Fruit fly (Drosophila melanogaster) whole organism, embryonic: ENCODE results near the gene CG3815.

Experiments used
- Adf1 ChIP-seq: fragments of 200-800 bp; sonication (Bioruptor generic); IDR thresholded peaks from 2 replicates; pipeline ENCODE4 v1.3.6; 2022; ENCODE audit warnings: missing biosample characterization, missing genetic modification characterization
- Atf3 ChIP-seq: fragments of 200-800 bp; sonication (Bioruptor generic); optimal IDR thresholded peaks from 3 replicates; lab custom pipeline; 2016; ENCODE audit warnings: missing biosample characterization, missing genetic modification characterization
- CG10366 ChIP-seq: fragments of 200-800 bp; sonication (Bioruptor generic); IDR thresholded peaks from 2 replicates; pipeline ENCODE4 v1.3.6; 2022; ENCODE audit warnings: missing biosample characterization, missing genetic modification characterization
- CG11093 ChIP-seq: fragments of 200-800 bp; sonication (Bioruptor generic); IDR thresholded peaks from 3 replicates; pipeline ENCODE4 v1.3.6; 2022; ENCODE audit warnings: missing biosample characterization, missing genetic modification characterization
- CG11504 ChIP-seq: fragments of 200-800 bp; sonication (Bioruptor generic); optimal IDR thresholded peaks from 3 replicates; lab custom pipeline; 2019; ENCODE audit warnings: missing biosample characterization, mild to moderate bottlenecking, missing genetic modification characterization, moderate library complexity
- CG12391 ChIP-seq: fragments of 200-800 bp; sonication (Bioruptor generic); optimal IDR thresholded peaks from 3 replicates; lab custom pipeline; 2018; ENCODE audit warnings: missing biosample characterization, mild to moderate bottlenecking, missing genetic modification characterization, moderate library complexity
- CG13296 ChIP-seq: fragments of 200-800 bp; sonication (Bioruptor generic); optimal IDR thresholded peaks from 3 replicates; lab custom pipeline; 2018; ENCODE audit warnings: missing biosample characterization, mild to moderate bottlenecking, missing genetic modification characterization
- CG13775 ChIP-seq: fragments of 200-800 bp; sonication (Bioruptor generic); optimal IDR thresholded peaks from 3 replicates; lab custom pipeline; 2017; ENCODE audit warnings: missing biosample characterization, mild to moderate bottlenecking, missing genetic modification characterization
- CG14014 ChIP-seq: fragments of 200-800 bp; sonication (Bioruptor generic); IDR thresholded peaks from 2 replicates; pipeline ENCODE4 v1.3.6; 2022; ENCODE audit warnings: missing biosample characterization, missing genetic modification characterization
- CG14860 ChIP-seq: fragments of 200-800 bp; sonication (Bioruptor generic); IDR thresholded peaks from 3 replicates; pipeline ENCODE4 v1.3.6; 2022; ENCODE audit warnings: missing biosample characterization, missing genetic modification characterization; ENCODE audit not compliant: partially characterized antibody
- CG16863 ChIP-seq: fragments of 200-800 bp; sonication (Bioruptor generic); optimal IDR thresholded peaks from 3 replicates; lab custom pipeline; 2016; ENCODE audit warnings: missing biosample characterization, missing genetic modification characterization
- CG17385 ChIP-seq: fragments of 200-800 bp; sonication (Bioruptor generic); optimal IDR thresholded peaks from 3 replicates; lab custom pipeline; 2018; ENCODE audit warnings: missing biosample characterization, mild to moderate bottlenecking, missing genetic modification characterization
- CG2712 ChIP-seq: fragments of 200-800 bp; optimal IDR thresholded peaks from 3 replicates; lab custom pipeline; 2019; ENCODE audit warnings: missing biosample characterization, mild to moderate bottlenecking, missing genetic modification characterization, moderate library complexity
- CG30020 ChIP-seq: fragments of 200-800 bp; optimal IDR thresholded peaks from 2 replicates; lab custom pipeline; 2019; ENCODE audit warnings: missing biosample characterization, mild to moderate bottlenecking, missing genetic modification characterization, moderate library complexity
- CG3726 ChIP-seq: fragments of 200-800 bp; sonication (Bioruptor generic); IDR thresholded peaks from 3 replicates; pipeline ENCODE4, ENCODE4 v1.3.6; 2022; ENCODE audit warnings: missing biosample characterization, missing genetic modification characterization
- CG6689 ChIP-seq: fragments of 200-800 bp; sonication (Bioruptor generic); IDR thresholded peaks from 2 replicates; pipeline ENCODE4 v1.3.6; 2022; ENCODE audit warnings: missing biosample characterization, missing genetic modification characterization
- CG6765 ChIP-seq: fragments of 200-800 bp; sonication (Bioruptor generic); optimal IDR thresholded peaks from 3 replicates; lab custom pipeline; 2017; ENCODE audit warnings: missing biosample characterization, mild to moderate bottlenecking, missing genetic modification characterization
- CG7271 ChIP-seq: fragments of 200-800 bp; sonication (Bioruptor generic); optimal IDR thresholded peaks from 2 replicates; lab custom pipeline; 2018; ENCODE audit warnings: missing biosample characterization, mild to moderate bottlenecking, missing genetic modification characterization, moderate library complexity
- CG8924 ChIP-seq: fragments of 200-800 bp; optimal IDR thresholded peaks from 3 replicates; lab custom pipeline; 2019; ENCODE audit warnings: missing biosample characterization, mild to moderate bottlenecking, missing genetic modification characterization, moderate library complexity
- CG9609 ChIP-seq: fragments of 200-800 bp; sonication (Bioruptor generic); optimal IDR thresholded peaks from 3 replicates; lab custom pipeline; 2016; ENCODE audit warnings: missing biosample characterization, missing genetic modification characterization
- CG9797 ChIP-seq: fragments of 200-800 bp; sonication (Bioruptor generic); optimal IDR thresholded peaks from 3 replicates; lab custom pipeline; 2018; ENCODE audit warnings: missing biosample characterization, mild to moderate bottlenecking, missing genetic modification characterization
- D ChIP-seq, 2 experiments: fragments of 200-800 bp in 1 of 2; fragments of >200 bp in 1 of 2; sonication (Bioruptor generic) in 1 of 2; optimal IDR thresholded peaks; 2 replicates in 1 of 2; 3 replicates in 1 of 2; lab custom pipeline; 2017; ENCODE audit warnings: mild to moderate bottlenecking in 1 of 2, missing biosample characterization in 1 of 2, missing genetic modification characterization in 1 of 2, missing genetic modification reagents in 1 of 2
- Dfd ChIP-seq, 2 experiments: fragments of >200 bp; optimal IDR thresholded peaks; 2 replicates each; lab custom pipeline; 2017; ENCODE audit warnings: missing biosample characterization in 2 of 2, missing genetic modification characterization in 2 of 2
- Dip2 ChIP-seq: fragments of 200-800 bp; sonication (Bioruptor generic); IDR thresholded peaks from 2 replicates; pipeline ENCODE4 v1.3.6; 2022; ENCODE audit warnings: missing biosample characterization, missing genetic modification characterization
- Dip3 ChIP-seq: fragments of 200-800 bp; sonication (Bioruptor generic); optimal IDR thresholded peaks from 3 replicates; lab custom pipeline; 2016; ENCODE audit warnings: missing biosample characterization, missing genetic modification characterization
- Drgx ChIP-seq: fragments of 200-800 bp; sonication (Bioruptor generic); IDR thresholded peaks from 2 replicates; pipeline ENCODE4 v1.3.6; 2022; ENCODE audit warnings: missing biosample characterization, missing genetic modification characterization
- Gug ChIP-seq: fragments of 200-800 bp; sonication (Bioruptor generic); IDR thresholded peaks from 4 replicates; pipeline ENCODE4 v1.3.6; 2022; ENCODE audit warnings: missing biosample characterization, missing genetic modification characterization
- HLH3B ChIP-seq: fragments of 200-800 bp; sonication (Bioruptor generic); IDR thresholded peaks from 2 replicates; pipeline ENCODE4 v1.3.6; 2022; ENCODE audit warnings: missing biosample characterization, missing genetic modification characterization
- Hr51 ChIP-seq, 2 experiments: fragments of 200-800 bp; sonication (Bioruptor generic); optimal IDR thresholded peaks; 2 replicates in 1 of 2; 3 replicates in 1 of 2; lab custom pipeline; 2016 to 2018; ENCODE audit warnings: missing biosample characterization in 2 of 2, missing genetic modification characterization in 2 of 2, mild to moderate bottlenecking in 1 of 2, moderate library complexity in 1 of 2
- MTF-1 ChIP-seq: fragments of 200-800 bp; sonication (Bioruptor generic); optimal IDR thresholded peaks from 2 replicates; lab custom pipeline; 2018; ENCODE audit warnings: missing biosample characterization, mild to moderate bottlenecking, missing genetic modification characterization, borderline replicate concordance
- Meics ChIP-seq: fragments of 200-800 bp; sonication (Bioruptor generic); optimal IDR thresholded peaks from 2 replicates; lab custom pipeline; 2017; ENCODE audit warnings: missing biosample characterization, mild to moderate bottlenecking, missing genetic modification characterization
- Oli ChIP-seq: fragments of 200-800 bp; sonication (Bioruptor generic); optimal IDR thresholded peaks from 2 replicates; lab custom pipeline; 2018; ENCODE audit warnings: missing biosample characterization, mild to moderate bottlenecking, missing genetic modification characterization, moderate library complexity
- Optix ChIP-seq: fragments of 200-800 bp; sonication (Bioruptor generic); IDR thresholded peaks from 3 replicates; pipeline ENCODE4 v1.3.6; 2022; ENCODE audit warnings: missing biosample characterization, missing genetic modification characterization
- Sox100B ChIP-seq: fragments of 200-800 bp; sonication (Bioruptor generic); optimal IDR thresholded peaks from 3 replicates; lab custom pipeline; 2018; ENCODE audit warnings: missing biosample characterization, mild to moderate bottlenecking, missing genetic modification characterization
- Taf1 ChIP-seq: fragments of 200-800 bp; sonication (Bioruptor generic); IDR thresholded peaks from 2 replicates; pipeline ENCODE4 v1.3.6; 2022; ENCODE audit warnings: missing biosample characterization, missing genetic modification characterization
- YL-1 ChIP-seq: fragments of 200-800 bp; sonication (Bioruptor generic); optimal IDR thresholded peaks from 3 replicates; lab custom pipeline; 2017; ENCODE audit warnings: missing biosample characterization, mild to moderate bottlenecking, missing genetic modification characterization
- chn ChIP-seq: fragments of 200-800 bp; sonication (Bioruptor generic); optimal IDR thresholded peaks from 2 replicates; lab custom pipeline; 2016; ENCODE audit warnings: missing biosample characterization, missing genetic modification characterization
- dmrt99B ChIP-seq: fragments of 200-800 bp; sonication (Bioruptor generic); optimal IDR thresholded peaks from 2 replicates; lab custom pipeline; 2018; ENCODE audit warnings: missing biosample characterization, mild to moderate bottlenecking, missing genetic modification characterization, moderate library complexity
- esg ChIP-seq: fragments of 200-800 bp; sonication (Bioruptor generic); conservative IDR thresholded peaks from 2 replicates; pipeline ENCODE4 v1.3.6; 2022; ENCODE audit warnings: missing biosample characterization, missing genetic modification characterization
- gsb-n ChIP-seq: fragments of 200-800 bp; sonication (Bioruptor generic); optimal IDR thresholded peaks from 3 replicates; lab custom pipeline; 2018; ENCODE audit warnings: missing biosample characterization, mild to moderate bottlenecking, missing genetic modification characterization
- h ChIP-seq: fragments of >200 bp; optimal IDR thresholded peaks from 2 replicates; lab custom pipeline; 2017
- ind ChIP-seq: fragments of 200-800 bp; sonication (Bioruptor generic); optimal IDR thresholded peaks from 3 replicates; lab custom pipeline; 2016; ENCODE audit warnings: missing biosample characterization, missing genetic modification characterization
- inv ChIP-seq: fragments of 200-800 bp; sonication (Bioruptor generic); IDR thresholded peaks from 2 replicates; pipeline ENCODE4 v1.3.6; 2022; ENCODE audit warnings: missing biosample characterization, missing genetic modification characterization; ENCODE audit not compliant: partially characterized antibody
- kah ChIP-seq: fragments of 200-800 bp; sonication (Bioruptor generic); optimal IDR thresholded peaks from 2 replicates; lab custom pipeline; 2018; ENCODE audit warnings: missing biosample characterization, mild to moderate bottlenecking, missing genetic modification characterization
- kay ChIP-seq: fragments of 200-800 bp; sonication (Bioruptor generic); optimal IDR thresholded peaks from 2 replicates; lab custom pipeline; 2016; ENCODE audit warnings: missing biosample characterization, missing genetic modification characterization
- mam ChIP-seq: fragments of 200-800 bp; sonication (Bioruptor generic); optimal IDR thresholded peaks from 3 replicates; lab custom pipeline; 2016; ENCODE audit warnings: missing biosample characterization, missing genetic modification characterization
- scrt ChIP-seq: fragments of 200-800 bp; sonication (Bioruptor generic); optimal IDR thresholded peaks from 2 replicates; lab custom pipeline; 2018; ENCODE audit warnings: missing biosample characterization, mild to moderate bottlenecking, missing genetic modification characterization, moderate library complexity
- stwl ChIP-seq: fragments of 200-800 bp; sonication (Bioruptor generic); optimal IDR thresholded peaks from 3 replicates; lab custom pipeline; 2018; ENCODE audit warnings: missing biosample characterization, mild to moderate bottlenecking, missing genetic modification characterization, moderate library complexity
- tap ChIP-seq: fragments of 200-800 bp; optimal IDR thresholded peaks from 3 replicates; lab custom pipeline; 2019; ENCODE audit warnings: missing biosample characterization, mild to moderate bottlenecking, missing genetic modification characterization, moderate library complexity
- yki ChIP-seq: fragments of >200 bp; optimal IDR thresholded peaks from 3 replicates; lab custom pipeline; 2018

Gene CG3815

dm6 chrX:6339970-6340548 is 44.9 kb downstream of the CG3815 start (continued):
- TF ChIP-seq CG16863 (GFP tag; lab: Kevin White, UChicago) (no peak), CG14860 (GFP tag; lab: Robert Waterston, UW) (no peak), CG3726 (GFP tag; lab: Robert Waterston, UW) (0 out of 3 replicates have a peak, but pooled peaks have one; percentile 37), Dfd (GFP tag; optimal IDR thresholded peaks at IDR 0.05; lab: Kevin White, UChicago) (no peak), Gug (GFP tag; lab: Robert Waterston, UW) (0 out of 4 replicates have a peak, but pooled peaks have one; percentile 17), chn (GFP tag; lab: Kevin White, UChicago) (peak; percentile 22), inv (GFP tag; lab: Robert Waterston, UW) (no peak), MTF-1 (GFP tag; lab: Kevin White, UChicago) (no peak), CG9797 (no peak), CG14014 (GFP tag; lab: Robert Waterston, UW) (peak; percentile 48; the same call in 1 of the 2 replicates), Drgx (GFP tag; lab: Robert Waterston, UW) (peak; percentile 71), yki (lab: Kevin White, UChicago) (no peak), D (optimal IDR thresholded peaks at IDR 0.05; lab: Kevin White, UChicago) (no peak), D (GFP tag; optimal IDR thresholded peaks at IDR 0.05; lab: Kevin White, UChicago) (no peak), CG11504 (tag; lab: Kevin White, UChicago) (peak; percentile 52), scrt (GFP tag; lab: Kevin White, UChicago) (peak; percentile 54), CG17385 (GFP tag; lab: Kevin White, UChicago) (peak; percentile 36), kay (no peak), CG30020 (tag; lab: Kevin White, UChicago) (no peak), CG8924 (peak; percentile 46), kah (GFP tag; lab: Kevin White, UChicago) (no peak), tap (peak; percentile 53), HLH3B (GFP tag; lab: Robert Waterston, UW) (peak; percentile 60; the same call in 1 of the 2 replicates), Sox100B (GFP tag; lab: Kevin White, UChicago) (no peak), CG10366 (GFP tag; lab: Robert Waterston, UW) (peak; percentile 55), YL-1 (GFP tag; lab: Kevin White, UChicago) (no peak), CG13775 (GFP tag; lab: Kevin White, UChicago) (no peak), CG11093 (GFP tag; lab: Robert Waterston, UW) (no peak), Dip3 (GFP tag; lab: Kevin White, UChicago) (peak; percentile 51), dmrt99B (peak; percentile 56), Optix (GFP tag; lab: Robert Waterston, UW) (peak; percentile 35; the same call in 1 of the 3 replicates), mam (GFP tag; lab: Kevin White, UChicago) (peak; percentile 14), CG9609 (GFP tag; lab: Kevin White, UChicago) (no peak), CG6689 (GFP tag; lab: Robert Waterston, UW) (peak; percentile 71), Taf1 (no peak), Atf3 (no peak), h (no peak), CG13296 (GFP tag; lab: Kevin White, UChicago) (peak; percentile 4), Hr51 (GFP tag; optimal IDR thresholded peaks at IDR 0.05; lab: Kevin White, UChicago) (peak in 1 of 2 experiments; percentile 53), esg (peak; percentile 56), Oli (tag; lab: Kevin White, UChicago) (peak; percentile 30), ind (GFP tag; lab: Kevin White, UChicago) (peak; percentile 53), gsb-n (peak; percentile 56), CG6765 (GFP tag; lab: Kevin White, UChicago) (no peak), Meics (GFP tag; lab: Kevin White, UChicago) (no peak), Dip2 (no peak), Adf1 (GFP tag; lab: Robert Waterston, UW) (no peak; the same call in 1 of the 2 replicates), CG7271 (tag; lab: Kevin White, UChicago) (no peak), CG12391 (tag; lab: Kevin White, UChicago) (peak; percentile 52), CG2712 (peak; percentile 66), stwl (no peak)
